Fruit fly (Drosophila melanogaster): Measurements from ENCODE around the gene spo.

dm6 chr3L:5548524-5549084 lies 43.8 kb downstream of the spo start:
- TF ChIP-seq CG12605 (GFP tag; IDR thresholded peaks at IDR 0.05) = no peak
- TF ChIP-seq rn (GFP tag; IDR thresholded peaks at IDR 0.05) = no peak
